Worm (Caenorhabditis elegans) whole organism, mixed stage, embryonic: ENCODE data around the gene gmn-1.

Experiments
- M03D4.4 ChIP-seq: sonication (generic microtip); optimal IDR thresholded peaks from 2 replicates; lab custom pipeline; 2017; ENCODE audit warnings: mild to moderate bottlenecking, missing genetic modification characterization, missing compliant biosample characterization
- blmp-1 ChIP-seq: fragments of 150-350 bp; optimal IDR thresholded peaks from 2 replicates; lab custom pipeline; 2014; ENCODE audit warnings: missing biosample characterization, missing genetic modification characterization
- ces-1 ChIP-seq: fragments of 150-350 bp; optimal IDR thresholded peaks from 2 replicates; lab custom pipeline; 2014; ENCODE audit warnings: missing biosample characterization, missing genetic modification reagents, missing genetic modification characterization
- elt-1 ChIP-seq: sonication (generic microtip); optimal IDR thresholded peaks from 2 replicates; lab custom pipeline; 2017; ENCODE audit warnings: missing genetic modification characterization, mild to moderate bottlenecking, missing compliant biosample characterization, antibody characterized with exemption, moderate library complexity, borderline replicate concordance; ENCODE audit not compliant: insufficient read depth
- elt-3 ChIP-seq: fragments of 150-350 bp; optimal IDR thresholded peaks from 2 replicates; lab custom pipeline; 2014; ENCODE audit warnings: missing biosample characterization, missing genetic modification characterization
- lin-13 ChIP-seq: fragments of 150-350 bp; optimal IDR thresholded peaks from 2 replicates; lab custom pipeline; 2014; ENCODE audit warnings: missing biosample characterization, missing genetic modification characterization
- mab-5 ChIP-seq: fragments of 150-350 bp; optimal IDR thresholded peaks from 2 replicates; lab custom pipeline; 2014; ENCODE audit warnings: missing biosample characterization, missing genetic modification characterization
- mls-2 ChIP-seq: sonication (generic microtip); optimal IDR thresholded peaks from 2 replicates; lab custom pipeline; 2016; ENCODE audit warnings: mild to moderate bottlenecking, missing genetic modification characterization, moderate library complexity, missing compliant biosample characterization
- nhr-12 ChIP-seq: fragments of 150-350 bp; optimal IDR thresholded peaks from 2 replicates; lab custom pipeline; 2014; ENCODE audit warnings: missing biosample characterization, missing genetic modification characterization
- nhr-237 ChIP-seq: fragments of 150-350 bp; optimal IDR thresholded peaks from 2 replicates; lab custom pipeline; 2014; ENCODE audit warnings: missing biosample characterization, missing genetic modification characterization
- snpc-4 ChIP-seq: fragments of 150-350 bp; optimal IDR thresholded peaks from 2 replicates; lab custom pipeline; 2014; ENCODE audit warnings: missing biosample characterization, missing genetic modification characterization
- unc-39 ChIP-seq: fragments of 150-350 bp; optimal IDR thresholded peaks from 2 replicates; lab custom pipeline; 2014; ENCODE audit warnings: missing biosample characterization, missing genetic modification characterization
- unc-62 ChIP-seq: fragments of 150-350 bp; optimal IDR thresholded peaks from 2 replicates; lab custom pipeline; 2014; ENCODE audit warnings: missing biosample characterization, missing genetic modification reagents, missing genetic modification characterization
- ztf-11 ChIP-seq: fragments of 150-350 bp; optimal IDR thresholded peaks from 2 replicates; lab custom pipeline; 2014; ENCODE audit warnings: missing biosample characterization, missing genetic modification characterization

- TF ChIP-seq unc-62 (GFP tag; lab: Kevin White, UChicago) (no peak), lin-13 (tag; lab: Kevin White, UChicago) (no peak), mls-2 (tag; lab: Kevin White, UChicago) (no peak), ces-1 (GFP tag; lab: Kevin White, UChicago) (no peak), elt-1 (tag; lab: Kevin White, UChicago) (no peak), mab-5 (tag; lab: Kevin White, UChicago) (no peak), unc-39 (tag; lab: Kevin White, UChicago) (no peak), M03D4.4 (tag; lab: Kevin White, UChicago) (no peak), elt-3 (tag; lab: Kevin White, UChicago) (no peak), nhr-237 (tag; lab: Kevin White, UChicago) (no peak), ztf-11 (tag; lab: Kevin White, UChicago) (no peak), snpc-4 (tag; lab: Kevin White, UChicago) (no peak), nhr-12 (tag; lab: Kevin White, UChicago) (no peak), blmp-1 (no peak)
These were observed 26.0 kb upstream of the gmn-1 start for ce11 chrIII:12251178-12251577.
